Worm (Caenorhabditis elegans): ENCODE measurements around the gene srx-87.

The srx-87 gene

ce11 chrV:11572803-11573490 is 8.3 kb downstream of the srx-87 start, which contains the start of the genes H12C20.7 and nhr-68 (continued):
- peak; percentile 86 for TF ChIP-seq fos-1 (tag; optimal IDR thresholded peaks at IDR 0.05)
- peak; percentile 82 for TF ChIP-seq Y55F3AM.14 (GFP tag; optimal IDR thresholded peaks at IDR 0.05)
- no peak for TF ChIP-seq aly-2 (tag; optimal IDR thresholded peaks at IDR 0.05)
- TF ChIP-seq ztf-4 (tag; optimal IDR thresholded peaks at IDR 0.05) = peak; percentile 38
- no peak for TF ChIP-seq lin-39 (tag; optimal IDR thresholded peaks at IDR 0.05)
- peak; percentile 67 for TF ChIP-seq egl-27 (tag; optimal IDR thresholded peaks at IDR 0.05)
- TF ChIP-seq mdl-1 (tag; optimal IDR thresholded peaks at IDR 0.05) = peak; percentile 34 to 89
- peak; percentile 4 for TF ChIP-seq nhr-11 (tag; optimal IDR thresholded peaks at IDR 0.05)
- TF ChIP-seq blmp-1 (tag; optimal IDR thresholded peaks at IDR 0.05; ENCODE audit: insufficient read depth) = peak; percentile 85

ce11 chrV:11574563-11574962 is 9.9 kb downstream of the srx-87 start:
- TF ChIP-seq ama-1 (optimal IDR thresholded peaks at IDR 0.05) (no peak), lsy-2 (tag; optimal IDR thresholded peaks at IDR 0.05) (peak in 1 of 2 experiments; percentile 37), nhr-77 (tag; optimal IDR thresholded peaks at IDR 0.05) (no peak), nhr-6 (tag; optimal IDR thresholded peaks at IDR 0.05) (no peak), nhr-10 (tag; optimal IDR thresholded peaks at IDR 0.05) (no peak), elt-3 (tag; optimal IDR thresholded peaks at IDR 0.05) (no peak), fos-1 (tag; optimal IDR thresholded peaks at IDR 0.05) (peak; percentile 7), lin-13 (GFP tag; optimal IDR thresholded peaks at IDR 0.05) (no peak)

- TF ChIP-seq unc-39 (tag; optimal IDR thresholded peaks at IDR 0.05) (no peak), aly-2 (tag; optimal IDR thresholded peaks at IDR 0.05) (no peak), skn-1 (tag; optimal IDR thresholded peaks at IDR 0.05) (no peak), sem-4 (tag; optimal IDR thresholded peaks at IDR 0.05) (no peak), sma-9 (GFP tag; optimal IDR thresholded peaks at IDR 0.05) (no peak), sma-9 (tag; optimal IDR thresholded peaks at IDR 0.05) (no peak), C34F6.9 (tag; optimal IDR thresholded peaks at IDR 0.05) (no peak), nhr-25 (tag; optimal IDR thresholded peaks at IDR 0.05) (no peak), ztf-4 (tag; optimal IDR thresholded peaks at IDR 0.05) (no peak), ceh-82 (tag; optimal IDR thresholded peaks at IDR 0.05) (no peak), nhr-10 (tag; optimal IDR thresholded peaks at IDR 0.05) (no peak), elt-1 (tag; optimal IDR thresholded peaks at IDR 0.05) (no peak)
These were observed 16.2 kb downstream of the srx-87 start, which contains the start of gene srx-90 for ce11 chrV:11580826-11581225. TSS of gene srx-90 (plus strand) at chrV:11581126.

- TF ChIP-seq nhr-25 (tag; optimal IDR thresholded peaks at IDR 0.05) (no peak), F13H6.1 (tag; optimal IDR thresholded peaks at IDR 0.05) (no peak), ztf-4 (tag; optimal IDR thresholded peaks at IDR 0.05) (no peak), mbf-1 (tag; optimal IDR thresholded peaks at IDR 0.05) (no peak), egl-27 (tag; optimal IDR thresholded peaks at IDR 0.05) (no peak), zag-1 (tag; optimal IDR thresholded peaks at IDR 0.05) (no peak), peb-1 (tag; optimal IDR thresholded peaks at IDR 0.05) (no peak), nhr-21 (tag; optimal IDR thresholded peaks at IDR 0.05) (no peak), lsy-2 (tag; optimal IDR thresholded peaks at IDR 0.05) (no peak), Y55F3AM.14 (GFP tag; optimal IDR thresholded peaks at IDR 0.05) (no peak), nhr-10 (tag; optimal IDR thresholded peaks at IDR 0.05) (no peak), fos-1 (tag; optimal IDR thresholded peaks at IDR 0.05) (no peak), sma-3 (GFP tag; optimal IDR thresholded peaks at IDR 0.05) (no peak), nhr-12 (tag; optimal IDR thresholded peaks at IDR 0.05) (no peak), C34F6.9 (tag; optimal IDR thresholded peaks at IDR 0.05) (no peak), lin-39 (tag; optimal IDR thresholded peaks at IDR 0.05) (no peak), mab-5 (tag; optimal IDR thresholded peaks at IDR 0.05) (no peak)
These were observed 18.5 kb downstream of the srx-87 start, which contains the start of gene srx-88 for ce11 chrV:11583212-11583611. TSS of gene srx-88 (plus strand) at chrV:11583512.

ce11 chrV:11585122-11585521 is 20.4 kb downstream of the srx-87 start:
- TF ChIP-seq lin-39 (tag; optimal IDR thresholded peaks at IDR 0.05) (no peak), snpc-4 (tag; optimal IDR thresholded peaks at IDR 0.05) (peak; percentile 95), ceh-16 (tag; optimal IDR thresholded peaks at IDR 0.05) (peak; percentile 58), sma-9 (GFP tag; optimal IDR thresholded peaks at IDR 0.05) (peak; percentile 84), sma-9 (tag; optimal IDR thresholded peaks at IDR 0.05) (no peak), lin-11 (tag; optimal IDR thresholded peaks at IDR 0.05) (no peak), nhr-21 (tag; optimal IDR thresholded peaks at IDR 0.05) (peak; percentile 49), sma-3 (GFP tag; optimal IDR thresholded peaks at IDR 0.05) (peak; percentile 75), crh-2 (tag; optimal IDR thresholded peaks at IDR 0.05) (peak; percentile 37), fos-1 (tag; optimal IDR thresholded peaks at IDR 0.05) (peak; percentile 32)
